Fruit fly (Drosophila melanogaster) whole organism, embryonic: Measurements from ENCODE around the gene mahe.
A peak's percentile ranks its signal among the peaks of the same experiment; 100 is the strongest.

Experiments used
- CG10543 ChIP-seq: fragments of 200-800 bp; sonication (Bioruptor generic); optimal IDR thresholded peaks from 3 replicates; lab custom pipeline; 2017; ENCODE audit warnings: missing biosample characterization, mild to moderate bottlenecking, missing genetic modification characterization, moderate library complexity
- CG11093 ChIP-seq: fragments of 200-800 bp; sonication (Bioruptor generic); IDR thresholded peaks from 3 replicates; pipeline ENCODE4 v1.3.6; 2022; ENCODE audit warnings: missing biosample characterization, missing genetic modification characterization
- CG11398 ChIP-seq: fragments of 200-800 bp; sonication (Bioruptor generic); optimal IDR thresholded peaks from 2 replicates; lab custom pipeline; 2016; ENCODE audit warnings: missing biosample characterization, missing genetic modification characterization
- CG12155 ChIP-seq: fragments of 200-800 bp; sonication (Bioruptor generic); optimal IDR thresholded peaks from 3 replicates; lab custom pipeline; 2016; ENCODE audit warnings: missing biosample characterization, missing genetic modification characterization
- CG12942 ChIP-seq: fragments of 200-800 bp; sonication (Bioruptor generic); optimal IDR thresholded peaks from 3 replicates; lab custom pipeline; 2016; ENCODE audit warnings: missing biosample characterization, missing genetic modification characterization
- CG13123 ChIP-seq: fragments of 200-800 bp; sonication (Bioruptor generic); optimal IDR thresholded peaks from 2 replicates; lab custom pipeline; 2016; ENCODE audit warnings: missing biosample characterization, missing genetic modification characterization
- CG13894 ChIP-seq: fragments of 200-800 bp; sonication (Bioruptor generic); optimal IDR thresholded peaks from 3 replicates; lab custom pipeline; 2018; ENCODE audit warnings: missing biosample characterization, mild to moderate bottlenecking, missing genetic modification characterization, moderate library complexity
- CG2120 ChIP-seq: fragments of 200-800 bp; sonication (Bioruptor generic); optimal IDR thresholded peaks from 3 replicates; lab custom pipeline; 2016; ENCODE audit warnings: missing biosample characterization, missing genetic modification characterization
- CG42726 ChIP-seq: fragments of 200-800 bp; sonication (Bioruptor generic); IDR thresholded peaks from 2 replicates; pipeline ENCODE4 v1.3.6; 2022; ENCODE audit warnings: missing biosample characterization, missing genetic modification characterization; ENCODE audit not compliant: partially characterized antibody
- CG4282 ChIP-seq: fragments of 200-800 bp; sonication (Bioruptor generic); optimal IDR thresholded peaks from 2 replicates; lab custom pipeline; 2016; ENCODE audit warnings: missing biosample characterization, missing genetic modification characterization
- CG6854 ChIP-seq: fragments of 200-800 bp; sonication (Bioruptor generic); optimal IDR thresholded peaks from 3 replicates; lab custom pipeline; 2017; ENCODE audit warnings: missing biosample characterization, mild to moderate bottlenecking, missing genetic modification characterization
- CG7271 ChIP-seq: fragments of 200-800 bp; sonication (Bioruptor generic); optimal IDR thresholded peaks from 2 replicates; lab custom pipeline; 2018; ENCODE audit warnings: missing biosample characterization, mild to moderate bottlenecking, missing genetic modification characterization, moderate library complexity
- CG7928 ChIP-seq: fragments of 200-800 bp; sonication (Bioruptor generic); optimal IDR thresholded peaks from 2 replicates; lab custom pipeline; 2017; ENCODE audit warnings: missing biosample characterization, mild to moderate bottlenecking, missing genetic modification characterization
- CG8281 ChIP-seq: fragments of 200-800 bp; sonication (Bioruptor generic); optimal IDR thresholded peaks from 2 replicates; lab custom pipeline; 2018; ENCODE audit warnings: missing biosample characterization, mild to moderate bottlenecking, missing genetic modification characterization, moderate library complexity
- CTCF ChIP-seq: fragments of 200-800 bp; sonication (Bioruptor generic); optimal IDR thresholded peaks from 2 replicates; lab custom pipeline; 2017; ENCODE audit warnings: missing biosample characterization, mild to moderate bottlenecking, missing genetic modification characterization, moderate library complexity
- Camta ChIP-seq: fragments of 200-800 bp; sonication (Bioruptor generic); optimal IDR thresholded peaks from 2 replicates; lab custom pipeline; 2016; ENCODE audit warnings: missing biosample characterization, missing genetic modification characterization
- Dfd ChIP-seq, 2 experiments: fragments of >200 bp; optimal IDR thresholded peaks; 2 replicates each; lab custom pipeline; 2017; ENCODE audit warnings: missing biosample characterization in 2 of 2, missing genetic modification characterization in 2 of 2
- Dp ChIP-seq: fragments of 200-800 bp; sonication (Bioruptor generic); optimal IDR thresholded peaks from 2 replicates; lab custom pipeline; 2018; ENCODE audit warnings: missing biosample characterization, mild to moderate bottlenecking, missing genetic modification characterization, moderate library complexity
- Drgx ChIP-seq: fragments of 200-800 bp; sonication (Bioruptor generic); IDR thresholded peaks from 2 replicates; pipeline ENCODE4 v1.3.6; 2022; ENCODE audit warnings: missing biosample characterization, missing genetic modification characterization
- E2f1 ChIP-seq: fragments of 200-800 bp; sonication (Bioruptor generic); IDR thresholded peaks from 2 replicates; pipeline ENCODE4 v1.3.6; 2022; ENCODE audit warnings: missing biosample characterization, missing genetic modification characterization
- Fer3 ChIP-seq: fragments of 200-800 bp; sonication (Bioruptor generic); optimal IDR thresholded peaks from 2 replicates; lab custom pipeline; 2018; ENCODE audit warnings: missing biosample characterization, mild to moderate bottlenecking, missing genetic modification characterization, moderate library complexity
- GATAe ChIP-seq: fragments of 200-800 bp; sonication (Bioruptor generic); conservative IDR thresholded peaks from 2 replicates; pipeline ENCODE4 v1.3.6; 2022; ENCODE audit warnings: missing biosample characterization, missing genetic modification characterization
- Hey ChIP-seq: fragments of 200-800 bp; sonication (Bioruptor generic); optimal IDR thresholded peaks from 3 replicates; lab custom pipeline; 2018; ENCODE audit warnings: missing biosample characterization, mild to moderate bottlenecking, missing genetic modification characterization
- Hr3 ChIP-seq: fragments of 200-800 bp; sonication (Bioruptor generic); optimal IDR thresholded peaks from 3 replicates; lab custom pipeline; 2016; ENCODE audit warnings: missing biosample characterization, missing genetic modification characterization
- Kr ChIP-seq: fragments of 200-800 bp; sonication (Bioruptor generic); optimal IDR thresholded peaks from 2 replicates; lab custom pipeline; 2017; ENCODE audit warnings: missing biosample characterization, mild to moderate bottlenecking, missing genetic modification characterization
- NC2β ChIP-seq: fragments of 200-800 bp; sonication (Bioruptor generic); optimal IDR thresholded peaks from 2 replicates; lab custom pipeline; 2016; ENCODE audit warnings: missing biosample characterization, missing genetic modification characterization
- NFAT ChIP-seq: fragments of 200-800 bp; sonication (Bioruptor generic); IDR thresholded peaks from 2 replicates; pipeline ENCODE4 v1.3.6; 2022; ENCODE audit warnings: missing biosample characterization, missing genetic modification characterization
- Ssrp ChIP-seq: fragments of 200-800 bp; sonication (Bioruptor generic); optimal IDR thresholded peaks from 2 replicates; lab custom pipeline; 2018; ENCODE audit warnings: missing biosample characterization, mild to moderate bottlenecking, missing genetic modification characterization, moderate library complexity
- YL-1 ChIP-seq: fragments of 200-800 bp; sonication (Bioruptor generic); optimal IDR thresholded peaks from 3 replicates; lab custom pipeline; 2017; ENCODE audit warnings: missing biosample characterization, mild to moderate bottlenecking, missing genetic modification characterization
- ase ChIP-seq: fragments of 200-800 bp; sonication (Bioruptor generic); IDR thresholded peaks from 3 replicates; pipeline ENCODE4 v1.3.6; 2022; ENCODE audit warnings: missing biosample characterization, missing genetic modification characterization
- bab2 ChIP-seq: fragments of 200-800 bp; sonication (Bioruptor generic); optimal IDR thresholded peaks from 2 replicates; lab custom pipeline; 2016; ENCODE audit warnings: missing biosample characterization, missing genetic modification characterization
- bbx ChIP-seq: fragments of 200-800 bp; sonication (Bioruptor generic); IDR thresholded peaks from 2 replicates; pipeline ENCODE4 v1.3.6; 2022; ENCODE audit warnings: missing biosample characterization, missing genetic modification characterization; ENCODE audit not compliant: partially characterized antibody
- bigmax ChIP-seq: fragments of 200-800 bp; sonication (Bioruptor generic); optimal IDR thresholded peaks from 2 replicates; lab custom pipeline; 2018; ENCODE audit warnings: missing biosample characterization, mild to moderate bottlenecking, missing genetic modification characterization
- cad ChIP-seq: fragments of >200 bp; optimal IDR thresholded peaks from 2 replicates; lab custom pipeline; 2017; ENCODE audit warnings: missing biosample characterization, missing genetic modification characterization
- cato ChIP-seq: fragments of 200-800 bp; sonication (Bioruptor generic); optimal IDR thresholded peaks from 2 replicates; lab custom pipeline; 2016; ENCODE audit warnings: missing biosample characterization, missing genetic modification characterization, borderline replicate concordance
- dmrt11E ChIP-seq: fragments of 200-800 bp; sonication (Bioruptor generic); optimal IDR thresholded peaks from 3 replicates; lab custom pipeline; 2018; ENCODE audit warnings: missing biosample characterization, mild to moderate bottlenecking, missing genetic modification characterization, moderate library complexity
- fd96Cb ChIP-seq: fragments of 200-800 bp; sonication (Bioruptor generic); optimal IDR thresholded peaks from 2 replicates; lab custom pipeline; 2018; ENCODE audit warnings: missing biosample characterization, mild to moderate bottlenecking, missing genetic modification characterization, moderate library complexity
- gce ChIP-seq: fragments of 200-800 bp; sonication (Bioruptor generic); IDR thresholded peaks from 3 replicates; pipeline ENCODE4 v1.3.6; 2022; ENCODE audit warnings: missing biosample characterization, missing genetic modification characterization
- gem ChIP-seq: fragments of 200-800 bp; sonication (Bioruptor generic); optimal IDR thresholded peaks from 2 replicates; lab custom pipeline; 2019; ENCODE audit warnings: missing biosample characterization, mild to moderate bottlenecking, missing genetic modification characterization, moderate library complexity
- gro ChIP-seq: fragments of 200-800 bp; sonication (Bioruptor generic); optimal IDR thresholded peaks from 2 replicates; lab custom pipeline; 2016; ENCODE audit warnings: missing biosample characterization, missing genetic modification characterization
- hth ChIP-seq: fragments of >200 bp; optimal IDR thresholded peaks from 2 replicates; lab custom pipeline; 2017; ENCODE audit warnings: inconsistent platforms
- knrl ChIP-seq: fragments of 200-800 bp; sonication (Bioruptor generic); IDR thresholded peaks from 3 replicates; pipeline ENCODE4 v1.3.6; 2022; ENCODE audit warnings: missing biosample characterization, missing genetic modification characterization; ENCODE audit not compliant: partially characterized antibody
- lilli ChIP-seq: fragments of 200-800 bp; sonication (Bioruptor generic); optimal IDR thresholded peaks from 3 replicates; lab custom pipeline; 2016; ENCODE audit warnings: missing biosample characterization, missing genetic modification characterization
- nmo ChIP-seq: fragments of 200-800 bp; sonication (Bioruptor generic); optimal IDR thresholded peaks from 2 replicates; lab custom pipeline; 2018; ENCODE audit warnings: missing biosample characterization, mild to moderate bottlenecking, missing genetic modification characterization, moderate library complexity
- otp ChIP-seq: fragments of 200-800 bp; sonication (Bioruptor generic); IDR thresholded peaks from 3 replicates; pipeline ENCODE4, ENCODE4 v1.3.6; 2022; ENCODE audit warnings: missing biosample characterization, missing genetic modification characterization
- p53 ChIP-seq: fragments of 200-800 bp; sonication (Bioruptor generic); optimal IDR thresholded peaks from 2 replicates; lab custom pipeline; 2016; ENCODE audit warnings: missing biosample characterization, missing genetic modification characterization
- rib ChIP-seq: fragments of 200-800 bp; sonication (Bioruptor generic); IDR thresholded peaks from 2 replicates; pipeline ENCODE4 v1.3.6; 2022; ENCODE audit warnings: missing biosample characterization, missing genetic modification characterization
- slbo ChIP-seq: fragments of 200-800 bp; sonication (Bioruptor generic); IDR thresholded peaks from 2 replicates; pipeline ENCODE4 v1.3.6; 2022; ENCODE audit warnings: missing biosample characterization, missing genetic modification characterization
- slp2 ChIP-seq: fragments of 200-800 bp; sonication (Bioruptor generic); optimal IDR thresholded peaks from 2 replicates; lab custom pipeline; 2016; ENCODE audit warnings: missing biosample characterization, missing genetic modification characterization
- sna ChIP-seq: fragments of 200-800 bp; sonication (Bioruptor generic); IDR thresholded peaks from 2 replicates; pipeline ENCODE4 v1.3.6; 2022; ENCODE audit warnings: missing biosample characterization, missing genetic modification characterization; ENCODE audit not compliant: partially characterized antibody
- tin ChIP-seq: fragments of 200-800 bp; sonication (Bioruptor generic); optimal IDR thresholded peaks from 3 replicates; lab custom pipeline; 2016; ENCODE audit warnings: missing biosample characterization, missing genetic modification characterization
- trem ChIP-seq: fragments of 200-800 bp; optimal IDR thresholded peaks from 3 replicates; lab custom pipeline; 2019; ENCODE audit warnings: missing biosample characterization, mild to moderate bottlenecking, missing genetic modification characterization, moderate library complexity
- trh ChIP-seq: fragments of 200-800 bp; sonication (Bioruptor generic); optimal IDR thresholded peaks from 2 replicates; lab custom pipeline; 2016; ENCODE audit warnings: missing biosample characterization, missing genetic modification characterization

The mahe gene

dm6 chrX:7909482-7909881 is 21.7 kb downstream of the mahe start (continued):
- TF ChIP-seq Fer3 (tag; lab: Kevin White, UChicago): peak; percentile 3
- TF ChIP-seq Dp (GFP tag; lab: Kevin White, UChicago): no peak
- peak; percentile 13 for TF ChIP-seq bab2 (GFP tag; lab: Kevin White, UChicago)
- no peak for TF ChIP-seq cato (GFP tag; lab: Kevin White, UChicago)
- no peak for TF ChIP-seq CG4282 (GFP tag; lab: Kevin White, UChicago)
- TF ChIP-seq gce (GFP tag; lab: Robert Waterston, UW): no peak
- TF ChIP-seq hth (lab: Kevin White, UChicago): no peak
- TF ChIP-seq tin: no peak
- TF ChIP-seq Ssrp: no peak
- TF ChIP-seq CG11398: no peak
- TF ChIP-seq Hr3 (GFP tag; lab: Kevin White, UChicago): no peak
- no peak for TF ChIP-seq otp (GFP tag; lab: Robert Waterston, UW)
- no peak for TF ChIP-seq cad
- no peak for TF ChIP-seq sna (GFP tag; lab: Robert Waterston, UW)
- TF ChIP-seq dmrt11E (tag; lab: Kevin White, UChicago): no peak
- TF ChIP-seq bigmax (GFP tag; lab: Kevin White, UChicago): no peak
- TF ChIP-seq knrl (GFP tag; lab: Robert Waterston, UW): no peak
- peak; percentile 57 for TF ChIP-seq slbo (GFP tag; lab: Robert Waterston, UW)
- no peak for TF ChIP-seq Kr (GFP tag; lab: Kevin White, UChicago)
- no peak for TF ChIP-seq CG11093 (GFP tag; lab: Robert Waterston, UW)
- TF ChIP-seq gem: peak; percentile 62
- TF ChIP-seq Drgx: no peak
- TF ChIP-seq Hey (tag; lab: Kevin White, UChicago): no peak
- TF ChIP-seq Camta (GFP tag; lab: Kevin White, UChicago): no peak
- TF ChIP-seq NFAT (GFP tag; lab: Robert Waterston, UW): no peak
- no peak for TF ChIP-seq YL-1 (GFP tag; lab: Kevin White, UChicago)
- peak; percentile 17 for TF ChIP-seq nmo (GFP tag; lab: Kevin White, UChicago)
- no peak for TF ChIP-seq Dfd (GFP tag; optimal IDR thresholded peaks at IDR 0.05; lab: Kevin White, UChicago)
- TF ChIP-seq CG13123 (GFP tag; lab: Kevin White, UChicago): no peak
- TF ChIP-seq fd96Cb (tag; lab: Kevin White, UChicago): peak; percentile 21
- no peak for TF ChIP-seq gro (GFP tag; lab: Kevin White, UChicago)
- TF ChIP-seq E2f1 (GFP tag; lab: Robert Waterston, UW): peak; percentile 34; the same call in 1 of the 2 replicates
- no peak for TF ChIP-seq CG12942
- no peak for TF ChIP-seq CG42726 (GFP tag; lab: Robert Waterston, UW)
- TF ChIP-seq CG12155 (GFP tag; lab: Kevin White, UChicago): no peak
- no peak for TF ChIP-seq CTCF
- no peak for TF ChIP-seq NC2β (GFP tag; lab: Kevin White, UChicago)
- TF ChIP-seq trh: no peak
- no peak for TF ChIP-seq CG10543 (GFP tag; lab: Kevin White, UChicago)
- peak; percentile 49 for TF ChIP-seq GATAe (GFP tag; lab: Robert Waterston, UW)
- no peak for TF ChIP-seq CG7928 (GFP tag; lab: Kevin White, UChicago)
- no peak for TF ChIP-seq CG13894 (tag; lab: Kevin White, UChicago)
- no peak for TF ChIP-seq p53 (GFP tag; lab: Kevin White, UChicago)
- TF ChIP-seq ase (GFP tag; lab: Robert Waterston, UW): 0 out of 3 replicates have a peak, but pooled peaks have one; percentile 50
- no peak for TF ChIP-seq lilli (GFP tag; lab: Kevin White, UChicago)
- peak; percentile 49 for TF ChIP-seq CG2120 (GFP tag; lab: Kevin White, UChicago)
- no peak for TF ChIP-seq bbx (GFP tag; lab: Robert Waterston, UW)
- no peak for TF ChIP-seq trem (tag; lab: Kevin White, UChicago)
- TF ChIP-seq CG7271 (tag; lab: Kevin White, UChicago): no peak
- TF ChIP-seq slp2 (GFP tag; lab: Kevin White, UChicago): no peak
- no peak for TF ChIP-seq CG8281 (tag; lab: Kevin White, UChicago)
- TF ChIP-seq CG6854 (GFP tag; lab: Kevin White, UChicago): no peak
- TF ChIP-seq rib (GFP tag; lab: Robert Waterston, UW): no peak
